Worm (Caenorhabditis elegans) whole organism, L4/young adult: ENCODE results near the gene C45B11.8.
A peak's percentile ranks its signal among the peaks of the same experiment; 100 is the strongest.

Source experiments
- W03F9.2 ChIP-seq: fragments of 150-350 bp; optimal IDR thresholded peaks from 2 replicates; lab custom pipeline; 2014; ENCODE audit warnings: missing biosample characterization, missing genetic modification characterization
- dao-5 ChIP-seq: sonication (generic microtip); optimal IDR thresholded peaks from 2 replicates; lab custom pipeline; 2016; ENCODE audit warnings: missing genotype, missing genetic modification characterization, moderate library complexity, missing compliant biosample characterization
- him-1 ChIP-seq: sonication (generic microtip); optimal IDR thresholded peaks from 2 replicates; lab custom pipeline; 2016; ENCODE audit warnings: missing genotype, missing genetic modification reagents, missing genetic modification characterization, missing compliant biosample characterization

C45B11.8 gene

ce11 chrV:11076403-11076802 is 35.8 kb downstream of the C45B11.8 start:
- TF ChIP-seq him-1 (tag; lab: Kevin White, UChicago) (no peak), dao-5 (tag; lab: Kevin White, UChicago) (peak; percentile 25), W03F9.2 (tag; lab: Kevin White, UChicago) (no peak)

DNA sequence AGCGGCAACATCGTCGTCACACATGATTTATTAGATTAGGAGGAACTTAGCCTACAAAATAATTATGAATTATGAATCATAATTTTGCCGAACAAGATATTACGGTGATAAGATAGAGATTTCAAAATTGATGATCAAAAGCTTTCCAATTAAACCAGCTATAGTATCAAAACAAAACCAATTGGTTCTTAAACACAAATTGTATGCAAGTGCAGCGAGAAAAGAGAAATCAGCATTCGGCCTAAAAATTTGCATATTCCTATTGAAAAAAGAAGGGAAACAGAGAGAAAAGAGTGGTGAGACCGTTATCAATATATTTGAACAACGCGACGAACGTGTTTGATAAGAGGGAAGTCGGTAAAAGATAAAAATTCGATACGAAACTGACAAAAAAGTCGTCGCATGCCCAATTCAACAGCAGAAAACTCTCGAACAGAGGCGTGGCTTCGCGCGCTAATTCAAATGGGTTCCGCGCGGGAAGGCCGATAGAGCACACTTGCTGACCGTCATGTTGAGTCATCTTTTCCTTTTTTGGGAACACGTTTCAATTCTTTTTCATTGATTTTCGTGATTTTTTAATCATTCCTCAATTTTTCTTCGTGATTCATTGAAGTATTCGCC is 37.6 kb downstream of the C45B11.8 start, which contains the start of gene act-2:
act-2 (minus strand) TSS at position 51 of the 621 bp plus-strand sequence.
- no peak for TF ChIP-seq him-1 (tag; lab: Kevin White, UChicago)
- TF ChIP-seq W03F9.2 (tag; lab: Kevin White, UChicago), result peak; percentile 80
- TF ChIP-seq dao-5 (tag; lab: Kevin White, UChicago), result no peak

ce11 chrV:11078874-11079273 is 38.3 kb downstream of the C45B11.8 start:
- TF ChIP-seq W03F9.2 (tag; lab: Kevin White, UChicago), result no peak
- TF ChIP-seq him-1 (tag; lab: Kevin White, UChicago), result no peak
- TF ChIP-seq dao-5 (tag; lab: Kevin White, UChicago), result no peak

ce11 chrV:11080345-11081102 is 40.0 kb downstream of the C45B11.8 start, which contains the start of gene act-1:
act-1 (plus strand) TSS chrV:11081052.
- TF ChIP-seq him-1 (tag; lab: Kevin White, UChicago), result no peak
- no peak for TF ChIP-seq W03F9.2 (tag; lab: Kevin White, UChicago)
- no peak for TF ChIP-seq dao-5 (tag; lab: Kevin White, UChicago)

ce11 chrV:11082475-11082874 is 41.9 kb downstream of the C45B11.8 start:
- no peak for TF ChIP-seq him-1 (tag; lab: Kevin White, UChicago)
- TF ChIP-seq W03F9.2 (tag; lab: Kevin White, UChicago), result no peak
- no peak for TF ChIP-seq dao-5 (tag; lab: Kevin White, UChicago)

- no peak for TF ChIP-seq W03F9.2 (tag; lab: Kevin White, UChicago)
- no peak for TF ChIP-seq him-1 (tag; lab: Kevin White, UChicago)
- no peak for TF ChIP-seq dao-5 (tag; lab: Kevin White, UChicago)
These were observed 42.4 kb downstream of the C45B11.8 start for ce11 chrV:11082964-11083363.

DNA sequence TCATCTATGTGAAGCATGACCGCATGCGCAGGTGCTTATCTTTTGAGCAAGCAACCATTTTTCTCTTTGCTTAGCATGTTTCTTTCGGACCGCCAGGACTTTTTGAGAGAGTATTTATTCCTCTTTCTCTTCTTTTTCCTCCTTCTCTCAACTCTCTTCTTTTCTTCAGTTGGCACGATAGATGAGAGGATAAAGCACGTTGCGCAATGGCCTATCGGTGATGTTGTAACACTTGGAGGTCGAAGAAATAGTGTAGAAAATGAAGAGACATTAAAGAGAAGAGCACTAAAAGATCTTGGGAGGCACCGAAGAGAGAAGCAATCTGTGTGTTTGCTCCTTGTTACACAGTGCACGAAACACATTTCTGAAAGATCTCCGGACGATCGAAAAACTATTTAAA is 43.1 kb downstream of the C45B11.8 start:
- TF ChIP-seq dao-5 (tag; lab: Kevin White, UChicago) (no peak), W03F9.2 (tag; lab: Kevin White, UChicago) (no peak), him-1 (tag; lab: Kevin White, UChicago) (no peak)

DNA sequence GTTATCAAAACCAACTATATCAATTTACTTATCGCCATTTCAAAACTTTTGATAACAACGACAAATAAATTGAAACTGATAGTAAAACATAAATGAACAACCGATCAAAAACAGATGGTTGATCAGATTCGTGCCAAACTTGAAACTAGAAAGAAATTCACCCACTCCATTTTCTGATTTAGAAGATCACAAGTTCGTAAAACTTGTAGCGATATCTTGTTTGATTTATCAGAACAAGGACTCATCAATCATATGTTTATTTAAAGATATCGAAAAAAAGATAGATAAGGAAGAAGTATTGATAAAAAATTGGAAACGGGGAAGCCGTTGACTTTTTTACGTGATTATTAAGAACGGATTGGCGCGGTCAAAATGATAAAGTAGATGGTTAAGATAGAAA is 46.5 kb downstream of the C45B11.8 start:
- TF ChIP-seq dao-5 (tag; lab: Kevin White, UChicago) (no peak), him-1 (tag; lab: Kevin White, UChicago) (no peak), W03F9.2 (tag; lab: Kevin White, UChicago) (no peak)

DNA sequence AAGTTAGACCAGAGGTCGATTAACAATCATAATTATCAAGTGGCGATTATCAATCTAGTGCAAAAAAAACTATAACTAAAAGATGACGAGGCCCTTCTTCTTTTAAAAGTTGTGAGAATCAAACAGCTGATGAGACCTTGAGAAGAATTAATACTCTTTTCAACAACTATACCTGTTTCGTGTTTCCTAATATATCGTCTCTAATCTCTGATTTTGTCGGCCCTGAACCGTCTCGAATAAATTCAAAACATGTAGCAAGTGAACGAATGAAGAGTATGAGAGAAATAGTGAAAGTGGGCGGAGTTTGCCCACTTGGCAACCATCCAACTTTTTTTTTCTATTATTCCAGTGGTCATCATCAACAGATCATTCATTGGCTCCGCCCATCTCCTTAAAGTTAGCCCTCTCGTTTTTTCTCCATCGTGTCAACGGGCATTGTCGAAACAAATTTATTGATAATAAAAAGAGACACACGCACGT is 47.0 kb downstream of the C45B11.8 start, which contains the start of gene Y42A5A.1:
Y42A5A.1 (plus strand) TSS at position 430 of the 480 bp plus-strand sequence.
- no peak for TF ChIP-seq him-1 (tag; lab: Kevin White, UChicago)
- no peak for TF ChIP-seq W03F9.2 (tag; lab: Kevin White, UChicago)
- no peak for TF ChIP-seq dao-5 (tag; lab: Kevin White, UChicago)
